Worm (Caenorhabditis elegans) whole organism, L1 larva: ENCODE results near the gene C27A7.6.

Experiments used
- dpl-1 ChIP-seq, 3 experiments: fragments of 150-350 bp in 2 of 3; sonication (generic microtip) in 1 of 3; optimal IDR thresholded peaks; 2 replicates each; lab custom pipeline; 2014 to 2017; ENCODE audit warnings: missing biosample characterization in 3 of 3, missing genetic modification characterization in 3 of 3, missing genetic modification reagents in 3 of 3
- elt-2 ChIP-seq: sonication (generic microtip); optimal IDR thresholded peaks from 2 replicates; lab custom pipeline; 2016; ENCODE audit warnings: missing genetic modification characterization, mild to moderate bottlenecking, inconsistent platforms, missing compliant biosample characterization, missing genetic modification reagents
- elt-3 ChIP-seq, 6 experiments: fragments of 150-350 bp in 1 of 6; sonication (generic microtip); optimal IDR thresholded peaks; 2 replicates each; lab custom pipeline; 2017 to 2018; ENCODE audit warnings: missing biosample characterization in 6 of 6, missing genetic modification characterization in 6 of 6, inconsistent platforms in 1 of 6
- ztf-11 ChIP-seq, 2 experiments: sonication (generic microtip); optimal IDR thresholded peaks; 2 replicates each; lab custom pipeline; 2016 to 2017; ENCODE audit warnings: missing genetic modification characterization in 2 of 2, missing biosample characterization in 1 of 2, missing compliant biosample characterization in 1 of 2

- TF ChIP-seq ztf-11 (tag; optimal IDR thresholded peaks at IDR 0.05; lab: Kevin White, UChicago), result no peak
- no peak for TF ChIP-seq dpl-1 (GFP tag; optimal IDR thresholded peaks at IDR 0.05; lab: Kevin White, UChicago)
- TF ChIP-seq elt-3 (tag; optimal IDR thresholded peaks at IDR 0.05; lab: Kevin White, UChicago), result no peak
- TF ChIP-seq elt-2 (tag; lab: Kevin White, UChicago), result no peak
These were observed 55.7 kb downstream of the C27A7.6 start, which contains the start of gene R07B7.6 for ce11 chrV:12074886-12075285.
